Worm (Caenorhabditis elegans) whole organism, L3 larva: ENCODE results near the gene F56D5.3.

Experiments
- R02D3.7 ChIP-seq: fragments of 150-350 bp; optimal IDR thresholded peaks from 2 replicates; lab custom pipeline; 2014; ENCODE audit warnings: missing biosample characterization, missing genetic modification characterization
- elt-3 ChIP-seq, 3 experiments: fragments of 150-350 bp in 1 of 3; sonication (generic microtip) in 2 of 3; optimal IDR thresholded peaks; 2 replicates in 2 of 3; 4 replicates in 1 of 3; lab custom pipeline; 2014 to 2017; ENCODE audit warnings: missing biosample characterization in 3 of 3, missing genetic modification characterization in 3 of 3
- fkh-10 ChIP-seq: sonication (generic microtip); optimal IDR thresholded peaks from 2 replicates; lab custom pipeline; 2017; ENCODE audit warnings: missing biosample characterization, missing genetic modification reagents, missing genetic modification characterization
- nfya-1 ChIP-seq: sonication (generic microtip); optimal IDR thresholded peaks from 2 replicates; lab custom pipeline; 2017; ENCODE audit warnings: missing genetic modification characterization, mild to moderate bottlenecking, missing compliant biosample characterization, antibody characterized with exemption, moderate library complexity; ENCODE audit not compliant: insufficient read depth
- nhr-76 ChIP-seq: fragments of 150-350 bp; sonication (generic microtip); optimal IDR thresholded peaks from 5 replicates; lab custom pipeline; 2014; ENCODE audit warnings: missing biosample characterization, missing genetic modification characterization
- snpc-4 ChIP-seq: fragments of 150-350 bp; optimal IDR thresholded peaks from 2 replicates; lab custom pipeline; 2014; ENCODE audit warnings: missing biosample characterization, missing genetic modification characterization
- ztf-4 ChIP-seq: fragments of 150-350 bp; optimal IDR thresholded peaks from 2 replicates; lab custom pipeline; 2014; ENCODE audit warnings: missing biosample characterization, missing genetic modification characterization

DNA sequence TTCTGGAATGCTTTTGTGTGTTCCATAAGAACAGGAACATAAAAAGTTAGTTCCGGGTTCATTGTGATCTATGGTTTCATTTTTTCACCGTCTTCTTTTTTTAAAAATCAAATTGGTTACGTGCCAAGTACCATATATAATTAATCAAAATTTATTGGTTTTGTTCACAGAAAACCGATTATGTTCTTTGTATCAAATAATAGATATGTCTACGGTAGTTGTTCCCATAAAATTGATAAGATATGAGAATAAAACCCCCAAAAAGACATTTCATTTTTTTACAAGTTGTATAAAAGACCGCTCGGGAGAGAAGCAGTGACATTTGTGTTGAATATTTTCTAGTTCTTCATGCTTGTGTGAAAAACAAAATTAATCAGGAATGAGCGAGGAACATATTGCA lies 16.2 kb upstream of the F56D5.3 start, which contains the start of gene C10C5.5:
- no peak for TF ChIP-seq nfya-1
- TF ChIP-seq ztf-4 (tag; lab: Kevin White, UChicago): no peak
- no peak for TF ChIP-seq nhr-76 (tag; lab: Kevin White, UChicago)
- no peak for TF ChIP-seq fkh-10 (GFP tag; lab: Kevin White, UChicago)
- TF ChIP-seq snpc-4 (tag; lab: Kevin White, UChicago): no peak
- no peak for TF ChIP-seq elt-3 (tag; optimal IDR thresholded peaks at IDR 0.05; lab: Kevin White, UChicago)
- TF ChIP-seq R02D3.7 (tag; lab: Kevin White, UChicago): no peak
